Worm (Caenorhabditis elegans): ENCODE measurements around the gene T24F1.4.

DNA sequence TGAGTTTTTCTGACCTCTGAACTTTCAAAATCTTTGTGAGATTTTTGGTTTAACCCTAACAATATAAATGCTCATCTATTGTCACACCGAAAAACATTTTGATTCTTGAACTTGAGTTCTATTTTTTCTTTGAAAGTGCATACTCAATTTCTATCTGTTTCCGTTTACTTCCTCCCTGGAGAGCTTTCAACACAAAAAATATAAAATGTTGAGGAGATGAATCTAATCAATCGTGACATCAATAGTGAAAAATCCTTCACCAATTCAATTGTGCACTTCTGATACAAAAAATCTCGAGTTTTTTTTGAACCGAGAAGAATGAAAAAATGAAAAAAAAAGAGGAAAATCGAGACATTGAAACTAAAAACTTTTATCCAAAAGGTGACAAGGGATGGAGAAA is 47.7 kb upstream of the T24F1.4 start:
- TF ChIP-seq ceh-19 (GFP tag; optimal IDR thresholded peaks at IDR 0.05): no peak
- no peak for TF ChIP-seq ama-1 (optimal IDR thresholded peaks at IDR 0.05)
- TF ChIP-seq ceh-31 (tag; optimal IDR thresholded peaks at IDR 0.05): no peak
- TF ChIP-seq lin-11 (tag; optimal IDR thresholded peaks at IDR 0.05): no peak
- TF ChIP-seq tbx-7 (tag; optimal IDR thresholded peaks at IDR 0.05): no peak
- no peak for TF ChIP-seq ceh-30 (tag; optimal IDR thresholded peaks at IDR 0.05)
- no peak for TF ChIP-seq ceh-45 (GFP tag; IDR thresholded peaks at IDR 0.05)
- no peak for TF ChIP-seq Y22D7AL.16 (tag; optimal IDR thresholded peaks at IDR 0.05)
- no peak for TF ChIP-seq rnt-1 (tag; optimal IDR thresholded peaks at IDR 0.05)
- no peak for TF ChIP-seq C08G9.2 (tag; optimal IDR thresholded peaks at IDR 0.05)
- no peak for TF ChIP-seq pat-9 (tag; optimal IDR thresholded peaks at IDR 0.05)
